Worm (Caenorhabditis elegans) whole organism, young adult: ENCODE results near the gene ZC302.3.

Source experiments
- chd-7 ChIP-seq: sonication (generic microtip); optimal IDR thresholded peaks from 2 replicates; lab custom pipeline; 2016; ENCODE audit warnings: mild to moderate bottlenecking, missing genetic modification characterization, moderate library complexity, missing compliant biosample characterization
- nfyb-1 ChIP-seq: fragments of 200-800 bp; sonication (Bioruptor generic); IDR thresholded peaks from 2 replicates; pipeline ENCODE4 v1.3.6; 2022; ENCODE audit warnings: missing genetic modification reagents, missing genetic modification characterization, missing compliant biosample characterization
- pha-4 ChIP-seq: fragments of 150-350 bp; sonication (generic microtip); optimal IDR thresholded peaks from 2 replicates; lab custom pipeline; 2014; ENCODE audit warnings: missing biosample characterization, missing genetic modification reagents, missing genetic modification characterization
- snpc-3.4 ChIP-seq: sonication (generic microtip); optimal IDR thresholded peaks from 2 replicates; lab custom pipeline; 2017; ENCODE audit warnings: missing genetic modification characterization, mild to moderate bottlenecking, missing compliant biosample characterization, antibody characterized with exemption, moderate library complexity, missing genotype, missing genetic modification reagents

ce11 chrV:10736756-10737155 is 4.5 kb downstream of the ZC302.3 start, which contains the start of the genes mre-11 and wdr-5.3:
- TF ChIP-seq chd-7 (tag; lab: Kevin White, UChicago), result no peak
- TF ChIP-seq snpc-3.4 (tag; lab: Kevin White, UChicago), result no peak
- TF ChIP-seq nfyb-1 (GFP tag; lab: Robert Waterston, UW), result no peak
- TF ChIP-seq pha-4 (tag; lab: Kevin White, UChicago), result no peak
